Worm (Caenorhabditis elegans) whole organism, L4/young adult: ENCODE data around the gene F17E9.15.

Source experiments
- W03F9.2 ChIP-seq: fragments of 150-350 bp; optimal IDR thresholded peaks from 2 replicates; lab custom pipeline; 2014; ENCODE audit warnings: missing biosample characterization, missing genetic modification characterization
- dao-5 ChIP-seq: sonication (generic microtip); optimal IDR thresholded peaks from 2 replicates; lab custom pipeline; 2016; ENCODE audit warnings: missing genotype, missing genetic modification characterization, moderate library complexity, missing compliant biosample characterization
- him-1 ChIP-seq: sonication (generic microtip); optimal IDR thresholded peaks from 2 replicates; lab custom pipeline; 2016; ENCODE audit warnings: missing genotype, missing genetic modification reagents, missing genetic modification characterization, missing compliant biosample characterization

ce11 chrIV:8366295-8366694, 19.1 kb downstream of the F17E9.15 start, which contains the start of gene aagr-1:
- TF ChIP-seq him-1 (tag; lab: Kevin White, UChicago), result no peak
- TF ChIP-seq dao-5 (tag; lab: Kevin White, UChicago), result no peak
- no peak for TF ChIP-seq W03F9.2 (tag; lab: Kevin White, UChicago)
